Worm (Caenorhabditis elegans): Measurements from ENCODE around the gene wht-5.

DNA sequence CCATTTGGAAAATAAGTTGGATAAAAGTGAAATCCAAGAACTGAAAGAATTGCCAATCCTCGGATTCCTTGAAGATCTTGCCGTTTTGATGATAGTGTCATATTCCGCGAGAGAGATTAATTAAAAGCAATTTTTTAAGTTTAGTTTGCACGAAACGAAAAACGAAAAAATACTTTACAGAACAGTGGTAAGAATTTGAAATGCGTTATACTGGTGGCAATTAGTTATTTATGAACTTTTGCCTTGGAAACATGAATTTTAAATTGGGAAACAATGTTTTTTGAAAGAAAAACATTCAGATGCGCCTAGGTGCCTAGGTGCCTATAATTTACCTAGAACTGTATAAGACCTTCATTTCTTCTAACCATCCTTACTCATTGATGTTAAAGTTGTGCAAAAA is 29.7 kb upstream of the wht-5 start, which contains the start of gene oac-57:
- no peak for TF ChIP-seq lin-29 (GFP tag; IDR thresholded peaks at IDR 0.05)
- TF ChIP-seq dve-1 (tag; optimal IDR thresholded peaks at IDR 0.05; ENCODE audit: insufficient read depth) = no peak
- TF ChIP-seq cey-2 (tag; optimal IDR thresholded peaks at IDR 0.05; ENCODE audit: borderline replicate concordance, insufficient read depth) = no peak

Data from whole organism, L4 larva.